Fruit fly (Drosophila melanogaster) whole organism, wandering third instar larva: ENCODE data around the gene CG5592.

Experiments
- CG32264 ChIP-seq: fragments of 200-800 bp; sonication (Bioruptor generic); optimal IDR thresholded peaks from 2 replicates; lab custom pipeline; 2016; ENCODE audit warnings: missing biosample characterization, missing genetic modification characterization
- CG9705 ChIP-seq: fragments of 200-800 bp; sonication (Bioruptor generic); optimal IDR thresholded peaks from 2 replicates; lab custom pipeline; 2018; ENCODE audit warnings: missing biosample characterization, mild to moderate bottlenecking, missing genetic modification characterization
- CrebA ChIP-seq: fragments of 200-800 bp; sonication (Bioruptor generic); optimal IDR thresholded peaks from 2 replicates; lab custom pipeline; 2016; ENCODE audit warnings: missing biosample characterization, mild to moderate bottlenecking, missing genetic modification characterization, borderline replicate concordance
- Dfd ChIP-seq: fragments of >200 bp; optimal IDR thresholded peaks from 2 replicates; lab custom pipeline; 2017; ENCODE audit warnings: missing biosample characterization, missing genetic modification characterization
- Dif ChIP-seq: fragments of 200-275, 200-300 bp; sonication (Bioruptor generic); optimal IDR thresholded peaks from 2 replicates; lab custom pipeline; 2018; ENCODE audit warnings: missing biosample characterization, missing genetic modification characterization; ENCODE audit not compliant: partially characterized antibody
- GATAd ChIP-seq: sonication (Bioruptor generic); optimal IDR thresholded peaks from 2 replicates; lab custom pipeline; 2016; ENCODE audit warnings: missing biosample characterization, missing genetic modification characterization
- HLH106 ChIP-seq: fragments of 200-800 bp; optimal IDR thresholded peaks from 3 replicates; lab custom pipeline; 2019; ENCODE audit warnings: missing biosample characterization, mild to moderate bottlenecking, missing genetic modification characterization, moderate library complexity
- Hnf4 ChIP-seq: fragments of 200-800 bp; sonication (Bioruptor generic); optimal IDR thresholded peaks from 2 replicates; lab custom pipeline; 2016; ENCODE audit warnings: missing biosample characterization, mild to moderate bottlenecking, missing genetic modification characterization
- Hr78 ChIP-seq: fragments of >200 bp; optimal IDR thresholded peaks from 2 replicates; lab custom pipeline; 2017; ENCODE audit warnings: missing biosample characterization, missing genetic modification characterization
- Hr83 ChIP-seq: fragments of 200-300 bp; sonication (Bioruptor generic); optimal IDR thresholded peaks from 2 replicates; lab custom pipeline; 2016; ENCODE audit warnings: missing biosample characterization, mild to moderate bottlenecking, missing genetic modification characterization, moderate library complexity; ENCODE audit not compliant: poor library complexity, severe bottlenecking
- Jra ChIP-seq: sonication (Bioruptor generic); optimal IDR thresholded peaks from 2 replicates; lab custom pipeline; 2016; ENCODE audit warnings: missing biosample characterization, missing genetic modification characterization
- Mio ChIP-seq: sonication (Bioruptor generic); optimal IDR thresholded peaks from 2 replicates; lab custom pipeline; 2016; ENCODE audit warnings: missing biosample characterization, missing genetic modification characterization
- Myc ChIP-seq: fragments of >200 bp; optimal IDR thresholded peaks from 2 replicates; lab custom pipeline; 2017
- N ChIP-seq: fragments of >200 bp; optimal IDR thresholded peaks from 2 replicates; lab custom pipeline; 2018; ENCODE audit warnings: missing biosample characterization, missing external identifiers, missing genetic modification characterization
- OdsH ChIP-seq: fragments of 200-800 bp; sonication (Bioruptor generic); optimal IDR thresholded peaks from 2 replicates; lab custom pipeline; 2016; ENCODE audit warnings: missing biosample characterization, mild to moderate bottlenecking, missing genetic modification characterization
- Sp1 ChIP-seq: fragments of 200-800 bp; sonication (Bioruptor generic); optimal IDR thresholded peaks from 3 replicates; lab custom pipeline; 2019; ENCODE audit warnings: missing biosample characterization, mild to moderate bottlenecking, missing genetic modification characterization, moderate library complexity
- Vsx2 ChIP-seq: fragments of 200-300, 225-300 bp; sonication (Bioruptor generic); optimal IDR thresholded peaks from 2 replicates; lab custom pipeline; 2018; ENCODE audit warnings: missing biosample characterization, missing genetic modification characterization; ENCODE audit not compliant: partially characterized antibody
- br ChIP-seq: fragments of 200-800 bp; sonication (Bioruptor generic); optimal IDR thresholded peaks from 2 replicates; lab custom pipeline; 2016; ENCODE audit warnings: missing biosample characterization, missing genetic modification characterization
- brk ChIP-seq: fragments of 200-800 bp; sonication (Bioruptor generic); optimal IDR thresholded peaks from 2 replicates; lab custom pipeline; 2016; ENCODE audit warnings: missing biosample characterization, mild to moderate bottlenecking, missing genetic modification characterization
- dl ChIP-seq, 2 experiments: fragments of 175-275, 200-275 bp in 1 of 2; fragments of 200-275 bp in 1 of 2; sonication (Bioruptor generic); optimal IDR thresholded peaks; lab custom pipeline; 2018; ENCODE audit warnings: mild to moderate bottlenecking in 2 of 2, missing biosample characterization in 2 of 2, missing genetic modification characterization in 2 of 2, moderate library complexity in 2 of 2; ENCODE audit not compliant: partially characterized antibody in 2 of 2, insufficient read depth in 1 of 2
- dmrt93B ChIP-seq: fragments of 200-800 bp; sonication (Bioruptor generic); optimal IDR thresholded peaks from 2 replicates; lab custom pipeline; 2018; ENCODE audit warnings: missing biosample characterization, mild to moderate bottlenecking, missing genetic modification characterization
- dsf ChIP-seq: sonication (Bioruptor generic); optimal IDR thresholded peaks from 2 replicates; lab custom pipeline; 2016; ENCODE audit warnings: missing biosample characterization, missing genetic modification characterization, borderline replicate concordance
- ey ChIP-seq: fragments of 200-800 bp; sonication (Bioruptor generic); optimal IDR thresholded peaks from 2 replicates; lab custom pipeline; 2016; ENCODE audit warnings: missing biosample characterization, missing genetic modification characterization
- foxo ChIP-seq, 2 experiments: fragments of 200-800 bp; sonication (Bioruptor generic); optimal IDR thresholded peaks; 2 replicates in 1 of 2; 3 replicates in 1 of 2; lab custom pipeline; 2016 to 2017; ENCODE audit warnings: missing biosample characterization in 2 of 2, missing genetic modification characterization in 2 of 2
- fru ChIP-seq: fragments of 200-800 bp; sonication (Bioruptor generic); optimal IDR thresholded peaks from 3 replicates; lab custom pipeline; 2016; ENCODE audit warnings: missing biosample characterization, mild to moderate bottlenecking, missing genetic modification characterization
- h ChIP-seq: fragments of 200-800 bp; sonication (Bioruptor generic); optimal IDR thresholded peaks from 3 replicates; lab custom pipeline; 2016; ENCODE audit warnings: missing biosample characterization, mild to moderate bottlenecking, missing genetic modification characterization
- lola ChIP-seq: fragments of >200 bp; optimal IDR thresholded peaks from 2 replicates; lab custom pipeline; 2017; ENCODE audit warnings: missing biosample characterization, missing genetic modification characterization
- pan ChIP-seq: fragments of >200 bp; optimal IDR thresholded peaks from 2 replicates; lab custom pipeline; 2017
- psq ChIP-seq: fragments of 200-800 bp; sonication (Bioruptor generic); optimal IDR thresholded peaks from 3 replicates; lab custom pipeline; 2017; ENCODE audit warnings: missing biosample characterization, mild to moderate bottlenecking, missing genetic modification characterization, moderate library complexity
- rgr ChIP-seq: fragments of 200-800 bp; sonication (Bioruptor generic); optimal IDR thresholded peaks from 3 replicates; lab custom pipeline; 2016; ENCODE audit warnings: missing biosample characterization, mild to moderate bottlenecking, missing genetic modification characterization
- woc ChIP-seq: sonication (Bioruptor generic); optimal IDR thresholded peaks from 2 replicates; lab custom pipeline; 2016; ENCODE audit warnings: missing biosample characterization, mild to moderate bottlenecking, missing genetic modification characterization

CG5592 gene

dm6 chr3L:5866924-5867323 is 30.5 kb upstream of the CG5592 start:
- TF ChIP-seq N = no peak
- peak; percentile 70 for TF ChIP-seq h (GFP tag; lab: Kevin White, UChicago)
- TF ChIP-seq OdsH = peak; percentile 43
- no peak for TF ChIP-seq Dif (GFP tag; lab: Kevin White, UChicago)
- no peak for TF ChIP-seq Mio
- TF ChIP-seq Hnf4 = peak; percentile 31
- peak; percentile 59 for TF ChIP-seq fru (GFP tag; lab: Kevin White, UChicago)
- TF ChIP-seq dl (GFP tag; optimal IDR thresholded peaks at IDR 0.05; lab: Kevin White, UChicago; ENCODE audit: insufficient read depth in 1 of 2, partially characterized antibody in 2 of 2) = no peak
- TF ChIP-seq foxo (GFP tag; optimal IDR thresholded peaks at IDR 0.05; lab: Kevin White, UChicago) = peak in 1 of 2 experiments; percentile 54
- TF ChIP-seq brk (GFP tag; lab: Kevin White, UChicago) = no peak
- TF ChIP-seq dmrt93B (GFP tag; lab: Kevin White, UChicago) = peak; percentile 46
- peak; percentile 41 for TF ChIP-seq rgr
- peak; percentile 62 for TF ChIP-seq HLH106
- TF ChIP-seq Sp1 (GFP tag; lab: Kevin White, UChicago) = peak; percentile 47
- TF ChIP-seq ey (GFP tag; lab: Kevin White, UChicago) = peak; percentile 51
- peak; percentile 9 for TF ChIP-seq CG32264
- TF ChIP-seq psq = peak; percentile 39
- peak; percentile 55 for TF ChIP-seq br
- no peak for TF ChIP-seq pan (lab: Kevin White, UChicago)
- no peak for TF ChIP-seq Jra (GFP tag; lab: Kevin White, UChicago)
- peak; percentile 56 for TF ChIP-seq woc (GFP tag; lab: Kevin White, UChicago)

DNA sequence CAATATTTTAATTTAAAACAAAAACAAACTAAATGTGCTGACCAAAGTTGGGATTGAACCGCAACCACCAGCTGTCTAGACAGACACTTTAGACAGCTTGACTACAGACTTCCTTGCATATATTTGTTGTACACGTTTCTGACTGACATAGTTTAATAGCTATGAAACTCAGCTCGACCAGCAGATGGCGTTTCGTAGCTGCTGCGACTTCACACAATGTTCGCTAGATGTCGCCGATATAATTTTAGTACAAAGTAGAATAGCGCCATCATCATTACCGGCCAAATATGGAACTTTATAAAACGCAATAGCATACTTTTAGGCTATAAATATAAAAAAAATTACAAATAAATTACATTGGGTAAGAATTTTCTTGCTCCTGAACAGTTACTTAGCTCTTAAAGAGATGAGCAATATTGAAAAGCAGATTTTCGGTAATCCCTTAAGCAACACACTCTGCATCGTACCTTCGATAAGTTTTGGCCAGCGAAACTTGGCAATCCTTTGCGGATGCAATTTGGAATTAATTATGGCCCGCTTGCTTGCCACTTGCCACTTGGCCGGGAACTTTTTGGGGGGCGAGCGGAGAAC is 27.7 kb upstream of the CG5592 start:
- TF ChIP-seq h (GFP tag; lab: Kevin White, UChicago) (no peak), fru (GFP tag; lab: Kevin White, UChicago) (peak; percentile 47), Hr78 (no peak), Vsx2 (GFP tag; lab: Kevin White, UChicago) (peak; percentile 29), Sp1 (GFP tag; lab: Kevin White, UChicago) (no peak), pan (lab: Kevin White, UChicago) (no peak), ey (GFP tag; lab: Kevin White, UChicago) (peak; percentile 29), OdsH (peak; percentile 56), psq (peak; percentile 42), dsf (GFP tag; lab: Kevin White, UChicago) (no peak), Dfd (GFP tag; lab: Kevin White, UChicago) (no peak), br (no peak), lola (GFP tag; lab: Kevin White, UChicago) (no peak), N (no peak), dmrt93B (GFP tag; lab: Kevin White, UChicago) (peak; percentile 53), Myc (lab: Kevin White, UChicago) (peak; percentile 81), GATAd (GFP tag; lab: Kevin White, UChicago) (no peak), Mio (no peak), foxo (GFP tag; optimal IDR thresholded peaks at IDR 0.05; lab: Kevin White, UChicago) (peak in 1 of 2 experiments; percentile 60), CG9705 (GFP tag; lab: Kevin White, UChicago) (peak; percentile 58), Hr83 (peak; percentile 43), dl (GFP tag; optimal IDR thresholded peaks at IDR 0.05; lab: Kevin White, UChicago; ENCODE audit: insufficient read depth in 1 of 2, partially characterized antibody in 2 of 2) (peak in 1 of 2 experiments; percentile 10), woc (GFP tag; lab: Kevin White, UChicago) (no peak), CG32264 (no peak), Jra (GFP tag; lab: Kevin White, UChicago) (no peak), rgr (peak; percentile 41), Dif (GFP tag; lab: Kevin White, UChicago) (peak; percentile 45)

DNA sequence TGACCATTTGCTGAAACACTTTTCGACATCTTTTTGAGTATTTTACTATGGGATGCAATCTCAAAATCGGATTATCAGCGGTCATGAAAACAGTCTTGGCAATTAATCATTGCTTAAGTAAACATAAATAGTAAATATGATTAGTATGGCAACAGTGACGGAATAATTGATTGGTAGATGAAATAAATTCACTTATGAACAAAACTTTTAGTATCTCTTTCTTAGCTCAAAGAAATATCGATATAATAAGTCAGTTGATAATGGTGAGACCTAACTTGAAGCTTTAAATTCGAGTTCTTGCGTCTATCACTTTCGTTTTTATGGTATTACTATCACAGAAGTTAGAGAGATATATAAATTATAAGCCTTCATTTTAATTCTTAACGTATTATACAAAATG is 26.2 kb upstream of the CG5592 start, which contains the start of gene CG5568:
TSS of gene CG5568 (plus strand) at position 301 of the 400 bp plus-strand sequence.
- TF ChIP-seq Hr83 (no peak), br (no peak), CrebA (GFP tag; lab: Kevin White, UChicago) (no peak)

- no peak for TF ChIP-seq CG32264
Measured at dm6 chr3L:5873011-5873410, 24.4 kb upstream of the CG5592 start, which contains the start of gene CG18586. Gene CG18586 (plus strand): TSS chr3L:5873311.
